Fruit fly (Drosophila melanogaster) whole organism, embryonic: ENCODE measurements around the gene tank.

ENCODE experiments used
- Atf-2 ChIP-seq: fragments of 200-800 bp; sonication (Bioruptor generic); optimal IDR thresholded peaks from 2 replicates; lab custom pipeline; 2016; ENCODE audit warnings: missing biosample characterization, missing genetic modification characterization
- Bdp1 ChIP-seq: fragments of 200-800 bp; sonication (Bioruptor generic); optimal IDR thresholded peaks from 3 replicates; lab custom pipeline; 2016; ENCODE audit warnings: missing biosample characterization, missing genetic modification characterization
- CG1024 ChIP-seq: fragments of 200-800 bp; sonication (Bioruptor generic); IDR thresholded peaks from 2 replicates; pipeline ENCODE4 v1.3.6; 2022; ENCODE audit warnings: missing biosample characterization, missing genetic modification characterization
- CG11695 ChIP-seq: fragments of 200-800 bp; sonication (Bioruptor generic); IDR thresholded peaks from 3 replicates; pipeline ENCODE4 v1.3.6; 2022; ENCODE audit warnings: missing biosample characterization, missing genetic modification characterization
- CG12299 ChIP-seq: fragments of 200-800 bp; sonication (Bioruptor generic); optimal IDR thresholded peaks from 2 replicates; lab custom pipeline; 2018; ENCODE audit warnings: missing biosample characterization, mild to moderate bottlenecking, missing genetic modification characterization
- CG1233 ChIP-seq: fragments of 200-800 bp; sonication (Bioruptor generic); optimal IDR thresholded peaks from 4 replicates; lab custom pipeline; 2018; ENCODE audit warnings: missing biosample characterization, mild to moderate bottlenecking, missing genetic modification characterization
- CG12391 ChIP-seq: fragments of 200-800 bp; sonication (Bioruptor generic); optimal IDR thresholded peaks from 3 replicates; lab custom pipeline; 2018; ENCODE audit warnings: missing biosample characterization, mild to moderate bottlenecking, missing genetic modification characterization, moderate library complexity
- CG13624 ChIP-seq: fragments of 200-800 bp; sonication (Bioruptor generic); optimal IDR thresholded peaks from 2 replicates; lab custom pipeline; 2016; ENCODE audit warnings: missing biosample characterization, missing genetic modification characterization
- CG14014 ChIP-seq: fragments of 200-800 bp; sonication (Bioruptor generic); IDR thresholded peaks from 2 replicates; pipeline ENCODE4 v1.3.6; 2022; ENCODE audit warnings: missing biosample characterization, missing genetic modification characterization
- CG14667 ChIP-seq: fragments of 200-800 bp; sonication (Bioruptor generic); IDR thresholded peaks from 2 replicates; pipeline ENCODE4 v1.3.6; 2022; ENCODE audit warnings: missing biosample characterization, missing genetic modification characterization
- CG15269 ChIP-seq: fragments of 200-800 bp; sonication (Bioruptor generic); optimal IDR thresholded peaks from 2 replicates; lab custom pipeline; 2018; ENCODE audit warnings: missing biosample characterization, mild to moderate bottlenecking, missing genetic modification characterization, moderate library complexity
- CG2678 ChIP-seq: fragments of 200-800 bp; sonication (Bioruptor generic); optimal IDR thresholded peaks from 3 replicates; lab custom pipeline; 2019; ENCODE audit warnings: missing biosample characterization, mild to moderate bottlenecking, missing genetic modification characterization, moderate library complexity
- CG4360 ChIP-seq: fragments of 200-800 bp; sonication (Bioruptor generic); IDR thresholded peaks from 2 replicates; pipeline ENCODE4 v1.3.6; 2022; ENCODE audit warnings: missing biosample characterization, missing genetic modification characterization
- CG43689 ChIP-seq: fragments of 200-800 bp; sonication (Bioruptor generic); IDR thresholded peaks from 2 replicates; pipeline ENCODE4 v1.3.6; 2022; ENCODE audit warnings: missing biosample characterization, missing genetic modification characterization
- CG6791 ChIP-seq: fragments of 200-800 bp; sonication (Bioruptor generic); IDR thresholded peaks from 3 replicates; pipeline ENCODE4 v1.3.6; 2022; ENCODE audit warnings: missing biosample characterization, missing genetic modification characterization; ENCODE audit not compliant: partially characterized antibody
- Camta ChIP-seq: fragments of 200-800 bp; sonication (Bioruptor generic); optimal IDR thresholded peaks from 2 replicates; lab custom pipeline; 2016; ENCODE audit warnings: missing biosample characterization, missing genetic modification characterization
- CoRest ChIP-seq: fragments of 200-800 bp; sonication (Bioruptor generic); optimal IDR thresholded peaks from 3 replicates; lab custom pipeline; 2018; ENCODE audit warnings: missing biosample characterization, mild to moderate bottlenecking, missing genetic modification characterization, moderate library complexity
- Dfd ChIP-seq, 2 experiments: fragments of >200 bp; optimal IDR thresholded peaks; 2 replicates each; lab custom pipeline; 2017; ENCODE audit warnings: missing biosample characterization in 2 of 2, missing genetic modification characterization in 2 of 2
- E2f1 ChIP-seq: fragments of 200-800 bp; sonication (Bioruptor generic); IDR thresholded peaks from 2 replicates; pipeline ENCODE4 v1.3.6; 2022; ENCODE audit warnings: missing biosample characterization, missing genetic modification characterization
- E2f2 ChIP-seq: fragments of 200-800 bp; sonication (Bioruptor generic); IDR thresholded peaks from 2 replicates; pipeline ENCODE4 v1.3.6; 2022; ENCODE audit warnings: missing biosample characterization, missing genetic modification characterization
- H2.0 ChIP-seq: fragments of 200-800 bp; sonication (Bioruptor generic); IDR thresholded peaks from 2 replicates; pipeline ENCODE4 v1.3.6; 2022; ENCODE audit warnings: missing biosample characterization, missing genetic modification characterization
- HLH3B ChIP-seq: fragments of 200-800 bp; sonication (Bioruptor generic); IDR thresholded peaks from 2 replicates; pipeline ENCODE4 v1.3.6; 2022; ENCODE audit warnings: missing biosample characterization, missing genetic modification characterization
- HLH4C ChIP-seq: fragments of 200-800 bp; sonication (Bioruptor generic); IDR thresholded peaks from 3 replicates; pipeline ENCODE4 v1.3.6; 2022; ENCODE audit warnings: missing biosample characterization, missing genetic modification characterization; ENCODE audit not compliant: partially characterized antibody
- Hmx ChIP-seq: fragments of 200-800 bp; sonication (Bioruptor generic); optimal IDR thresholded peaks from 2 replicates; lab custom pipeline; 2016; ENCODE audit warnings: missing biosample characterization, missing genetic modification characterization
- Hr78 ChIP-seq, 2 experiments: fragments of 200-800 bp in 1 of 2; fragments of >200 bp in 1 of 2; sonication (Bioruptor generic) in 1 of 2; optimal IDR thresholded peaks; 2 replicates each; lab custom pipeline; 2017 to 2019; ENCODE audit warnings: missing biosample characterization in 2 of 2, missing genetic modification characterization in 2 of 2, mild to moderate bottlenecking in 1 of 2, moderate library complexity in 1 of 2
- Lhr ChIP-seq: fragments of 200-800 bp; sonication (Bioruptor generic); optimal IDR thresholded peaks from 3 replicates; lab custom pipeline; 2017; ENCODE audit warnings: mild to moderate bottlenecking, missing biosample characterization, missing genetic modification reagents, missing genetic modification characterization
- MTF-1 ChIP-seq: fragments of 200-800 bp; sonication (Bioruptor generic); optimal IDR thresholded peaks from 2 replicates; lab custom pipeline; 2018; ENCODE audit warnings: missing biosample characterization, mild to moderate bottlenecking, missing genetic modification characterization, borderline replicate concordance
- Taf1 ChIP-seq: fragments of 200-800 bp; sonication (Bioruptor generic); IDR thresholded peaks from 2 replicates; pipeline ENCODE4 v1.3.6; 2022; ENCODE audit warnings: missing biosample characterization, missing genetic modification characterization
- YL-1 ChIP-seq: fragments of 200-800 bp; sonication (Bioruptor generic); optimal IDR thresholded peaks from 3 replicates; lab custom pipeline; 2017; ENCODE audit warnings: missing biosample characterization, mild to moderate bottlenecking, missing genetic modification characterization
- abd-A ChIP-seq: fragments of 200-800 bp; sonication (Bioruptor generic); optimal IDR thresholded peaks from 3 replicates; lab custom pipeline; 2019; ENCODE audit warnings: missing biosample characterization, mild to moderate bottlenecking, missing genetic modification characterization, moderate library complexity
- az2 ChIP-seq: fragments of 200-800 bp; sonication (Bioruptor generic); optimal IDR thresholded peaks from 3 replicates; lab custom pipeline; 2016; ENCODE audit warnings: missing biosample characterization, missing genetic modification characterization
- bowl ChIP-seq: fragments of 200-800 bp; sonication (Bioruptor generic); IDR thresholded peaks from 2 replicates; pipeline ENCODE4 v1.3.6; 2022; ENCODE audit warnings: missing biosample characterization, missing genetic modification characterization
- cad ChIP-seq: fragments of >200 bp; optimal IDR thresholded peaks from 2 replicates; lab custom pipeline; 2017; ENCODE audit warnings: missing biosample characterization, missing genetic modification characterization
- dysf ChIP-seq: fragments of 200-800 bp; sonication (Bioruptor generic); IDR thresholded peaks from 3 replicates; pipeline ENCODE4 v1.3.6; 2022; ENCODE audit warnings: missing biosample characterization, missing genetic modification characterization
- eve ChIP-seq, 2 experiments: fragments of >200 bp; optimal IDR thresholded peaks; 2 replicates each; lab custom pipeline; 2017; ENCODE audit warnings: missing biosample characterization in 2 of 2, missing genetic modification characterization in 2 of 2
- fd3F ChIP-seq: fragments of 200-800 bp; sonication (Bioruptor generic); optimal IDR thresholded peaks from 2 replicates; lab custom pipeline; 2018; ENCODE audit warnings: missing biosample characterization, mild to moderate bottlenecking, missing genetic modification characterization, moderate library complexity
- gem ChIP-seq: fragments of 200-800 bp; sonication (Bioruptor generic); optimal IDR thresholded peaks from 2 replicates; lab custom pipeline; 2019; ENCODE audit warnings: missing biosample characterization, mild to moderate bottlenecking, missing genetic modification characterization, moderate library complexity
- grau ChIP-seq: fragments of 200-800 bp; optimal IDR thresholded peaks from 3 replicates; lab custom pipeline; 2019; ENCODE audit warnings: missing biosample characterization, mild to moderate bottlenecking, missing genetic modification characterization, moderate library complexity
- mirr ChIP-seq: fragments of 200-800 bp; sonication (Bioruptor generic); optimal IDR thresholded peaks from 3 replicates; lab custom pipeline; 2018; ENCODE audit warnings: missing biosample characterization, mild to moderate bottlenecking, missing genetic modification characterization
- odd ChIP-seq: fragments of 200-800 bp; sonication (Bioruptor generic); optimal IDR thresholded peaks from 2 replicates; lab custom pipeline; 2017; ENCODE audit warnings: missing biosample characterization, mild to moderate bottlenecking, missing genetic modification characterization
- pan ChIP-seq, 4 experiments: fragments of >200 bp in 3 of 4; fragments of 200-800 bp in 1 of 4; sonication (Bioruptor generic) in 1 of 4; optimal IDR thresholded peaks in 3 of 4; IDR thresholded peaks in 1 of 4; 2 replicates each; pipeline versions ENCODE4 v1.3.6 to Lab custom; 2017 to 2022; ENCODE audit warnings: missing biosample characterization in 2 of 4, missing genetic modification characterization in 2 of 4, mixed read lengths in 1 of 4
- ro ChIP-seq: fragments of 200-800 bp; sonication (Bioruptor generic); IDR thresholded peaks from 2 replicates; pipeline ENCODE4 v1.3.6; 2022; ENCODE audit warnings: missing biosample characterization, missing genetic modification characterization
- slbo ChIP-seq: fragments of 200-800 bp; sonication (Bioruptor generic); IDR thresholded peaks from 2 replicates; pipeline ENCODE4 v1.3.6; 2022; ENCODE audit warnings: missing biosample characterization, missing genetic modification characterization
- slp2 ChIP-seq: fragments of 200-800 bp; sonication (Bioruptor generic); optimal IDR thresholded peaks from 2 replicates; lab custom pipeline; 2016; ENCODE audit warnings: missing biosample characterization, missing genetic modification characterization
- so ChIP-seq: fragments of 200-800 bp; sonication (Bioruptor generic); IDR thresholded peaks from 3 replicates; pipeline ENCODE4 v1.3.6; 2022; ENCODE audit warnings: missing biosample characterization, missing genetic modification characterization
- tap ChIP-seq: fragments of 200-800 bp; optimal IDR thresholded peaks from 3 replicates; lab custom pipeline; 2019; ENCODE audit warnings: missing biosample characterization, mild to moderate bottlenecking, missing genetic modification characterization, moderate library complexity
- tio ChIP-seq: fragments of 200-800 bp; sonication (Bioruptor generic); optimal IDR thresholded peaks from 2 replicates; lab custom pipeline; 2017; ENCODE audit warnings: missing biosample characterization, missing genetic modification characterization, inconsistent platforms
- vvl ChIP-seq: fragments of 200-800 bp; sonication (Bioruptor generic); IDR thresholded peaks from 2 replicates; pipeline ENCODE4 v1.3.6; 2022; ENCODE audit warnings: missing biosample characterization, missing genetic modification characterization
- wek ChIP-seq: fragments of 200-800 bp; sonication (Bioruptor generic); optimal IDR thresholded peaks from 3 replicates; lab custom pipeline; 2018; ENCODE audit warnings: missing biosample characterization, mild to moderate bottlenecking, missing genetic modification characterization, moderate library complexity
- yki ChIP-seq: fragments of >200 bp; optimal IDR thresholded peaks from 3 replicates; lab custom pipeline; 2018

Gene tank

DNA sequence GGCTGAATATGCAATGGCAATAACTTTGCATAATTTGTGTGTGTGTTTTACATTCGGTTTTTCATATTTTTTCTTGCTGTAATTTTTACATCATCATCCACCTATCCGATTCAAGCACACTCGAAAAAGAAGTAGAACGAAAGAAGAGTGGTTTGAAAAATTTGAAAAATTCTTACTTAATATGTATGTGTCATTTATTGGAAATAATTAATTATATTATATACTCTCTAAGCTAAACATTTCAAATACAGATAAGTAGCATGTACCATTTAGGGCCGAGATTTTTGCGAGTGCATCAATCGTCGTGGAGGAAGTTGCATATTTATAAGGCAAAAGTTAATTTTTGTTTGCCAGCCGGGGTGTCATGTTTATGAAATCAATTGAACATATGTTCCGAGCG, 31.7 kb downstream of the tank start (continued):
- TF ChIP-seq HLH3B (0 out of 2 replicates have a peak, but pooled peaks have one; percentile 62), az2 (GFP tag; lab: Kevin White, UChicago) (peak; percentile 19), odd (GFP tag; lab: Kevin White, UChicago) (no peak), Hmx (no peak), grau (tag; lab: Kevin White, UChicago) (peak; percentile 33), YL-1 (GFP tag; lab: Kevin White, UChicago) (no peak), CG1233 (GFP tag; lab: Kevin White, UChicago) (no peak), pan (optimal IDR thresholded peaks at IDR 0.05; lab: Kevin White, UChicago) (no peak), pan (GFP tag; optimal IDR thresholded peaks at IDR 0.05 in 1 of 2, IDR thresholded peaks at IDR 0.05 in 1 of 2) (no peak), CG12299 (tag; lab: Kevin White, UChicago) (no peak), gem (tag; lab: Kevin White, UChicago) (peak; percentile 20), CG1024 (GFP tag; lab: Robert Waterston, UW) (no peak), mirr (GFP tag; lab: Kevin White, UChicago) (no peak), CG43689 (0 out of 2 replicates have a peak, but pooled peaks have one; percentile 5), MTF-1 (GFP tag; lab: Kevin White, UChicago) (no peak), E2f1 (GFP tag; lab: Robert Waterston, UW) (no peak), CG6791 (GFP tag; lab: Robert Waterston, UW) (no peak), slbo (GFP tag; lab: Robert Waterston, UW) (peak; percentile 15; the same call in 1 of the 2 replicates), dysf (GFP tag; lab: Robert Waterston, UW) (peak; percentile 56; the same call in 2 of the 3 replicates), Dfd (GFP tag; optimal IDR thresholded peaks at IDR 0.05; lab: Kevin White, UChicago) (no peak), CG14667 (GFP tag; lab: Robert Waterston, UW) (0 out of 2 replicates have a peak, but pooled peaks have one; percentile 9), H2.0 (peak; percentile 28; the same call in 1 of the 2 replicates), slp2 (GFP tag; lab: Kevin White, UChicago) (no peak), CG13624 (GFP tag; lab: Kevin White, UChicago) (no peak), tio (GFP tag; lab: Kevin White, UChicago) (no peak), CG12391 (tag; lab: Kevin White, UChicago) (peak; percentile 1), Atf-2 (no peak), fd3F (GFP tag; lab: Kevin White, UChicago) (peak; percentile 20), abd-A (tag; lab: Kevin White, UChicago) (no peak), Hr78 (GFP tag; optimal IDR thresholded peaks at IDR 0.05; lab: Kevin White, UChicago) (no peak), HLH4C (GFP tag; lab: Robert Waterston, UW) (no peak), Bdp1 (no peak), bowl (GFP tag; lab: Robert Waterston, UW) (peak; percentile 42; the same call in 1 of the 2 replicates), eve (GFP tag; optimal IDR thresholded peaks at IDR 0.05; lab: Kevin White, UChicago) (no peak), vvl (GFP tag; lab: Robert Waterston, UW) (peak; percentile 82), E2f2 (peak; percentile 12; the same call in 1 of the 2 replicates), Lhr (GFP tag; lab: Kevin White, UChicago) (no peak), CG14014 (peak; percentile 20; the same call in 1 of the 2 replicates), wek (no peak), cad (GFP tag; lab: Kevin White, UChicago) (no peak), CG15269 (peak; percentile 49), yki (no peak), CoRest (tag; lab: Kevin White, UChicago) (peak; percentile 26), CG11695 (GFP tag; lab: Robert Waterston, UW) (peak; percentile 43; the same call in 1 of the 3 replicates), Taf1 (GFP tag; lab: Robert Waterston, UW) (no peak), so (GFP tag; lab: Robert Waterston, UW) (peak; percentile 66; the same call in 2 of the 3 replicates), tap (tag; lab: Kevin White, UChicago) (peak; percentile 15), CG4360 (GFP tag; lab: Robert Waterston, UW) (no peak), CG2678 (tag; lab: Kevin White, UChicago) (peak; percentile 10), Camta (no peak), ro (GFP tag; lab: Robert Waterston, UW) (no peak)
